Fruit fly (Drosophila melanogaster) whole organism, embryonic: ENCODE results near the gene Rpn12.

Source experiments
- BEAF-32 ChIP-seq: fragments of 200-800 bp; sonication (Bioruptor generic); optimal IDR thresholded peaks from 3 replicates; lab custom pipeline; 2017; ENCODE audit warnings: missing biosample characterization, missing genetic modification characterization, mild to moderate bottlenecking, moderate library complexity, missing genetic modification reagents
- CG10274 ChIP-seq: fragments of 200-800 bp; sonication (Bioruptor generic); optimal IDR thresholded peaks from 3 replicates; lab custom pipeline; 2017; ENCODE audit warnings: missing biosample characterization, mild to moderate bottlenecking, missing genetic modification characterization
- CG10321 ChIP-seq: fragments of 200-800 bp; sonication (Bioruptor generic); IDR thresholded peaks from 2 replicates; pipeline ENCODE4 v1.3.6; 2022; ENCODE audit warnings: missing biosample characterization, missing genetic modification characterization
- CG11085 ChIP-seq: fragments of 200-800 bp; sonication (Bioruptor generic); IDR thresholded peaks from 2 replicates; pipeline ENCODE4 v1.3.6; 2022; ENCODE audit warnings: missing biosample characterization, missing genetic modification characterization
- CG11723 ChIP-seq: fragments of 200-800 bp; sonication (Bioruptor generic); optimal IDR thresholded peaks from 2 replicates; lab custom pipeline; 2017; ENCODE audit warnings: missing biosample characterization, mild to moderate bottlenecking, missing genetic modification characterization
- CG12659 ChIP-seq: fragments of 200-800 bp; sonication (Bioruptor generic); optimal IDR thresholded peaks from 3 replicates; lab custom pipeline; 2017; ENCODE audit warnings: mild to moderate bottlenecking, missing biosample characterization, missing genetic modification reagents, missing genetic modification characterization
- CG14050 ChIP-seq: fragments of 200-800 bp; sonication (Bioruptor generic); IDR thresholded peaks from 3 replicates; pipeline ENCODE4 v1.3.6; 2022; ENCODE audit warnings: missing biosample characterization, missing genetic modification characterization
- CG15696 ChIP-seq: fragments of 200-800 bp; sonication (Bioruptor generic); optimal IDR thresholded peaks from 2 replicates; lab custom pipeline; 2019; ENCODE audit warnings: missing biosample characterization, mild to moderate bottlenecking, missing genetic modification characterization, moderate library complexity
- CG18599 ChIP-seq: fragments of 200-800 bp; sonication (Bioruptor generic); optimal IDR thresholded peaks from 3 replicates; lab custom pipeline; 2017; ENCODE audit warnings: missing biosample characterization, missing genetic modification characterization, mild to moderate bottlenecking, moderate library complexity, missing genetic modification reagents
- CG2116 ChIP-seq: fragments of 200-800 bp; sonication (Bioruptor generic); optimal IDR thresholded peaks from 3 replicates; lab custom pipeline; 2018; ENCODE audit warnings: missing biosample characterization, mild to moderate bottlenecking, missing genetic modification characterization
- CG2678 ChIP-seq: fragments of 200-800 bp; sonication (Bioruptor generic); optimal IDR thresholded peaks from 3 replicates; lab custom pipeline; 2019; ENCODE audit warnings: missing biosample characterization, mild to moderate bottlenecking, missing genetic modification characterization, moderate library complexity
- CG32767 ChIP-seq: fragments of 200-800 bp; sonication (Bioruptor generic); IDR thresholded peaks from 2 replicates; pipeline ENCODE4 v1.3.6; 2022; ENCODE audit warnings: missing biosample characterization, missing genetic modification characterization
- CG3407 ChIP-seq: fragments of 200-800 bp; sonication (Bioruptor generic); optimal IDR thresholded peaks from 2 replicates; lab custom pipeline; 2018; ENCODE audit warnings: missing biosample characterization, mild to moderate bottlenecking, missing genetic modification characterization
- CG34376 ChIP-seq: fragments of 200-800 bp; sonication (Bioruptor generic); optimal IDR thresholded peaks from 2 replicates; lab custom pipeline; 2018; ENCODE audit warnings: missing biosample characterization, mild to moderate bottlenecking, missing genetic modification characterization
- CG4360 ChIP-seq: fragments of 200-800 bp; sonication (Bioruptor generic); IDR thresholded peaks from 2 replicates; pipeline ENCODE4 v1.3.6; 2022; ENCODE audit warnings: missing biosample characterization, missing genetic modification characterization
- CG6854 ChIP-seq: fragments of 200-800 bp; sonication (Bioruptor generic); optimal IDR thresholded peaks from 3 replicates; lab custom pipeline; 2017; ENCODE audit warnings: missing biosample characterization, mild to moderate bottlenecking, missing genetic modification characterization
- CG7745 ChIP-seq: fragments of 200-800 bp; sonication (Bioruptor generic); optimal IDR thresholded peaks from 2 replicates; lab custom pipeline; 2018; ENCODE audit warnings: missing biosample characterization, mild to moderate bottlenecking, missing genetic modification characterization, moderate library complexity
- CG8281 ChIP-seq: fragments of 200-800 bp; sonication (Bioruptor generic); optimal IDR thresholded peaks from 2 replicates; lab custom pipeline; 2018; ENCODE audit warnings: missing biosample characterization, mild to moderate bottlenecking, missing genetic modification characterization, moderate library complexity
- CG8290 ChIP-seq, 3 experiments: fragments of 200-800 bp; sonication (Bioruptor generic); optimal IDR thresholded peaks; 2 replicates each; lab custom pipeline; 2016 to 2019; ENCODE audit warnings: missing biosample characterization in 3 of 3, missing genetic modification characterization in 3 of 3, mild to moderate bottlenecking in 2 of 3, moderate library complexity in 1 of 3
- CG8388 ChIP-seq: fragments of 200-800 bp; sonication (Bioruptor generic); optimal IDR thresholded peaks from 2 replicates; lab custom pipeline; 2019; ENCODE audit warnings: missing biosample characterization, mild to moderate bottlenecking, missing genetic modification characterization, moderate library complexity
- CG9609 ChIP-seq: fragments of 200-800 bp; sonication (Bioruptor generic); optimal IDR thresholded peaks from 3 replicates; lab custom pipeline; 2016; ENCODE audit warnings: missing biosample characterization, missing genetic modification characterization
- Chrac-16 ChIP-seq: fragments of 200-800 bp; sonication (Bioruptor generic); optimal IDR thresholded peaks from 3 replicates; lab custom pipeline; 2016; ENCODE audit warnings: missing biosample characterization, missing genetic modification characterization
- Dbx ChIP-seq: fragments of 200-800 bp; sonication (Bioruptor generic); IDR thresholded peaks from 3 replicates; pipeline ENCODE4 v1.3.6; 2022; ENCODE audit warnings: missing biosample characterization, missing genetic modification characterization
- Dek ChIP-seq: fragments of 200-800 bp; sonication (Bioruptor generic); optimal IDR thresholded peaks from 3 replicates; lab custom pipeline; 2019; ENCODE audit warnings: missing biosample characterization, mild to moderate bottlenecking, missing genetic modification characterization, moderate library complexity
- H2.0 ChIP-seq: fragments of 200-800 bp; sonication (Bioruptor generic); IDR thresholded peaks from 2 replicates; pipeline ENCODE4 v1.3.6; 2022; ENCODE audit warnings: missing biosample characterization, missing genetic modification characterization
- Mes4 ChIP-seq: fragments of 200-800 bp; sonication (Bioruptor generic); optimal IDR thresholded peaks from 2 replicates; lab custom pipeline; 2016; ENCODE audit warnings: missing biosample characterization, missing genetic modification characterization
- Nf-YB ChIP-seq: fragments of 200-800 bp; sonication (Bioruptor generic); optimal IDR thresholded peaks from 3 replicates; lab custom pipeline; 2019; ENCODE audit warnings: missing biosample characterization, mild to moderate bottlenecking, missing genetic modification characterization, moderate library complexity
- Oaz ChIP-seq: fragments of 200-800 bp; sonication (Bioruptor generic); IDR thresholded peaks from 2 replicates; pipeline ENCODE4 v1.3.6; 2022; ENCODE audit warnings: missing biosample characterization, missing genetic modification characterization
- Opbp ChIP-seq: fragments of 200-800 bp; sonication (Bioruptor generic); IDR thresholded peaks from 3 replicates; pipeline ENCODE4 v1.3.6; 2022; ENCODE audit warnings: missing biosample characterization, missing genetic modification characterization; ENCODE audit not compliant: partially characterized antibody
- Optix ChIP-seq: fragments of 200-800 bp; sonication (Bioruptor generic); IDR thresholded peaks from 3 replicates; pipeline ENCODE4 v1.3.6; 2022; ENCODE audit warnings: missing biosample characterization, missing genetic modification characterization
- PHDP ChIP-seq: fragments of 200-800 bp; sonication (Bioruptor generic); optimal IDR thresholded peaks from 3 replicates; lab custom pipeline; 2018; ENCODE audit warnings: missing biosample characterization, mild to moderate bottlenecking, missing genetic modification characterization, moderate library complexity
- Scr ChIP-seq: fragments of 200-800 bp; sonication (Bioruptor generic); IDR thresholded peaks from 2 replicates; pipeline ENCODE4 v1.3.6; 2022; ENCODE audit warnings: missing biosample characterization, missing genetic modification characterization; ENCODE audit not compliant: partially characterized antibody
- Sin3A ChIP-seq: fragments of >200 bp; optimal IDR thresholded peaks from 2 replicates; lab custom pipeline; 2018
- Six4 ChIP-seq: fragments of 200-800 bp; sonication (Bioruptor generic); optimal IDR thresholded peaks from 2 replicates; lab custom pipeline; 2016; ENCODE audit warnings: missing biosample characterization, missing genetic modification characterization
- ab ChIP-seq: fragments of 200-800 bp; sonication (Bioruptor generic); optimal IDR thresholded peaks from 2 replicates; lab custom pipeline; 2016; ENCODE audit warnings: missing biosample characterization, missing genetic modification characterization
- cas ChIP-seq: fragments of 200-800 bp; sonication (Bioruptor generic); IDR thresholded peaks from 2 replicates; pipeline ENCODE4 v1.3.6; 2022; ENCODE audit warnings: missing biosample characterization, missing genetic modification characterization
- dysf ChIP-seq: fragments of 200-800 bp; sonication (Bioruptor generic); IDR thresholded peaks from 3 replicates; pipeline ENCODE4 v1.3.6; 2022; ENCODE audit warnings: missing biosample characterization, missing genetic modification characterization
- fu2 ChIP-seq: fragments of 200-800 bp; sonication (Bioruptor generic); optimal IDR thresholded peaks from 2 replicates; lab custom pipeline; 2016; ENCODE audit warnings: missing biosample characterization, missing genetic modification characterization
- gro ChIP-seq: fragments of 200-800 bp; sonication (Bioruptor generic); optimal IDR thresholded peaks from 2 replicates; lab custom pipeline; 2016; ENCODE audit warnings: missing biosample characterization, missing genetic modification characterization
- ken ChIP-seq: fragments of 200-800 bp; sonication (Bioruptor generic); IDR thresholded peaks from 3 replicates; pipeline ENCODE4 v1.3.6; 2022; ENCODE audit warnings: missing biosample characterization, missing genetic modification characterization
- kni ChIP-seq: fragments of 200-800 bp; sonication (Bioruptor generic); optimal IDR thresholded peaks from 3 replicates; lab custom pipeline; 2017; ENCODE audit warnings: mild to moderate bottlenecking, missing biosample characterization, missing genetic modification reagents, missing genetic modification characterization
- nmo ChIP-seq: fragments of 200-800 bp; sonication (Bioruptor generic); optimal IDR thresholded peaks from 2 replicates; lab custom pipeline; 2018; ENCODE audit warnings: missing biosample characterization, mild to moderate bottlenecking, missing genetic modification characterization, moderate library complexity
- schlank ChIP-seq: fragments of 200-800 bp; sonication (Bioruptor generic); optimal IDR thresholded peaks from 2 replicates; lab custom pipeline; 2018; ENCODE audit warnings: missing biosample characterization, mild to moderate bottlenecking, missing genetic modification characterization
- slou ChIP-seq: fragments of 200-800 bp; sonication (Bioruptor generic); optimal IDR thresholded peaks from 3 replicates; lab custom pipeline; 2016; ENCODE audit warnings: missing biosample characterization, missing genetic modification characterization
- sr ChIP-seq: fragments of 200-800 bp; sonication (Bioruptor generic); IDR thresholded peaks from 3 replicates; pipeline ENCODE4 v1.3.6; 2022; ENCODE audit warnings: missing biosample characterization, missing genetic modification characterization
- tin ChIP-seq: fragments of 200-800 bp; sonication (Bioruptor generic); optimal IDR thresholded peaks from 3 replicates; lab custom pipeline; 2016; ENCODE audit warnings: missing biosample characterization, missing genetic modification characterization
- usp ChIP-seq: fragments of >200 bp; optimal IDR thresholded peaks from 2 replicates; lab custom pipeline; 2017; ENCODE audit warnings: missing biosample characterization, missing genetic modification characterization

Gene Rpn12

dm6 chr3L:16609120-16609519 lies 26.3 kb downstream of the Rpn12 start, which contains the start of gene CG4098 (continued):
- TF ChIP-seq ken (GFP tag; lab: Robert Waterston, UW) = peak; percentile 83
- peak; percentile 47 for TF ChIP-seq CG34376 (GFP tag; lab: Kevin White, UChicago)
- TF ChIP-seq Oaz (GFP tag; lab: Robert Waterston, UW) = no peak
- no peak for TF ChIP-seq CG8290 (GFP tag; optimal IDR thresholded peaks at IDR 0.05; lab: Kevin White, UChicago)
- TF ChIP-seq CG8290 (tag; optimal IDR thresholded peaks at IDR 0.05; lab: Kevin White, UChicago) = peak in 1 of 2 experiments; percentile 95
- TF ChIP-seq tin (GFP tag; lab: Kevin White, UChicago) = peak; percentile 63
- no peak for TF ChIP-seq CG8388 (GFP tag; lab: Kevin White, UChicago)
- TF ChIP-seq CG10274 (GFP tag; lab: Kevin White, UChicago) = no peak
- no peak for TF ChIP-seq CG11723 (GFP tag; lab: Kevin White, UChicago)
- TF ChIP-seq H2.0 (GFP tag; lab: Robert Waterston, UW) = peak; percentile 77
- TF ChIP-seq Six4 (GFP tag; lab: Kevin White, UChicago) = no peak
- peak; percentile 48 for TF ChIP-seq BEAF-32 (GFP tag; lab: Kevin White, UChicago)
- TF ChIP-seq dysf (GFP tag; lab: Robert Waterston, UW) = peak; percentile 70
- peak; percentile 62 for TF ChIP-seq gro
- TF ChIP-seq CG9609 (GFP tag; lab: Kevin White, UChicago) = peak; percentile 45
- peak; percentile 70 for TF ChIP-seq CG12659 (GFP tag; lab: Kevin White, UChicago)
- no peak for TF ChIP-seq CG7745 (tag; lab: Kevin White, UChicago)
- peak; percentile 52; the same call in 1 of the 2 replicates for TF ChIP-seq CG32767
- peak; percentile 17 for TF ChIP-seq Sin3A (lab: Kevin White, UChicago)
- TF ChIP-seq kni = no peak
- 0 out of 2 replicates have a peak, but pooled peaks have one; percentile 9 for TF ChIP-seq CG10321 (GFP tag; lab: Robert Waterston, UW)
- TF ChIP-seq Scr (GFP tag; lab: Robert Waterston, UW) = no peak
- TF ChIP-seq CG6854 (GFP tag; lab: Kevin White, UChicago) = no peak
- TF ChIP-seq CG15696 (tag; lab: Kevin White, UChicago) = no peak
- no peak for TF ChIP-seq CG3407 (GFP tag; lab: Kevin White, UChicago)
- peak; percentile 20 for TF ChIP-seq PHDP (tag; lab: Kevin White, UChicago)
- TF ChIP-seq ab = peak; percentile 12
- TF ChIP-seq CG14050 (GFP tag; lab: Robert Waterston, UW) = peak; percentile 51; the same call in 2 of the 3 replicates
- TF ChIP-seq fu2 = peak; percentile 56
- TF ChIP-seq CG11085 = peak; percentile 62; the same call in 1 of the 2 replicates
- peak; percentile 47 for TF ChIP-seq Dek (tag; lab: Kevin White, UChicago)
- peak; percentile 50; the same call in 2 of the 3 replicates for TF ChIP-seq Optix (GFP tag; lab: Robert Waterston, UW)
- peak; percentile 65 for TF ChIP-seq CG18599 (GFP tag; lab: Kevin White, UChicago)
- TF ChIP-seq Mes4 = peak; percentile 13
- no peak; the same call in 2 of the 3 replicates for TF ChIP-seq Opbp (GFP tag; lab: Robert Waterston, UW)
- peak; percentile 31; the same call in 1 of the 2 replicates for TF ChIP-seq cas (GFP tag; lab: Robert Waterston, UW)
- peak; percentile 18 for TF ChIP-seq nmo (GFP tag; lab: Kevin White, UChicago)
- no peak for TF ChIP-seq slou (GFP tag; lab: Kevin White, UChicago)
- no peak for TF ChIP-seq CG4360
- TF ChIP-seq Nf-YB (GFP tag; lab: Kevin White, UChicago) = no peak
- TF ChIP-seq Dbx (GFP tag; lab: Robert Waterston, UW) = peak; percentile 68; the same call in 2 of the 3 replicates
- TF ChIP-seq usp (GFP tag; lab: Kevin White, UChicago) = no peak
- peak; percentile 38 for TF ChIP-seq CG2678 (tag; lab: Kevin White, UChicago)
- TF ChIP-seq Chrac-16 (GFP tag; lab: Kevin White, UChicago) = peak; percentile 51
- peak; percentile 0 for TF ChIP-seq CG2116 (GFP tag; lab: Kevin White, UChicago)
- TF ChIP-seq sr (GFP tag; lab: Robert Waterston, UW) = 0 out of 3 replicates have a peak, but pooled peaks have one; percentile 27
- TF ChIP-seq CG8281 (tag; lab: Kevin White, UChicago) = no peak
- peak; percentile 59 for TF ChIP-seq schlank (tag; lab: Kevin White, UChicago)
